Fruit fly (Drosophila melanogaster): ENCODE measurements around the gene for.

Gene for

DNA sequence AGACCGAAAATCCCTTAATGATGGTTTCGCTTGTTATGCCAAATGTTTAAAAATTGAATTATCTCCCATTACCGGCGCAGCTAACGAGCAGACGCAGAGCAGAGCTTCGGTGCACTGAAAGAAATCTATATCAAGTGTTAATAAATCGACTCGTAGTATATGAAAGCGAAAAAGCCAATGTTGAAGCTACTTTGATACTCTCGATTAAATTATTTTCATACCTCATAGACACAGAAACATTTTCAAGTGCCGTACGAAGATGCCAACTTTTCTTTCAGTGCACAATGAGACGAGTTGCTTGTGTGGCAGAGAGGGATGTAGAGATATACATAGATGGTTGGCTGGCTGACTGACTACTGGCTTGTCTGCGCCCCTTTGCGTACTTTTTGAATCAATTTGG lies 19.0 kb upstream of the for start (continued):
- TF ChIP-seq sc (optimal IDR thresholded peaks at IDR 0.05) (no peak), sc (GFP tag; optimal IDR thresholded peaks at IDR 0.05) (no peak), Dref (GFP tag; IDR thresholded peaks at IDR 0.05) (no peak), CG1647 (GFP tag; optimal IDR thresholded peaks at IDR 0.05) (no peak), abd-A (tag; optimal IDR thresholded peaks at IDR 0.05) (no peak), lab (GFP tag; optimal IDR thresholded peaks at IDR 0.05) (no peak), CG10267 (tag; optimal IDR thresholded peaks at IDR 0.05) (peak; percentile 26), CG9727 (GFP tag; optimal IDR thresholded peaks at IDR 0.05) (peak; percentile 18), dimm (GFP tag; IDR thresholded peaks at IDR 0.05) (no peak), scrt (GFP tag; optimal IDR thresholded peaks at IDR 0.05) (no peak), CG5180 (GFP tag; optimal IDR thresholded peaks at IDR 0.05) (no peak), nmo (GFP tag; optimal IDR thresholded peaks at IDR 0.05) (peak; percentile 44), ranshi (GFP tag; IDR thresholded peaks at IDR 0.05) (no peak), CG12659 (GFP tag; optimal IDR thresholded peaks at IDR 0.05) (no peak), h (optimal IDR thresholded peaks at IDR 0.05) (no peak), inv (GFP tag; IDR thresholded peaks at IDR 0.05; ENCODE audit: partially characterized antibody) (no peak), Jarid2 (GFP tag; optimal IDR thresholded peaks at IDR 0.05) (no peak), Ada2b (GFP tag; IDR thresholded peaks at IDR 0.05) (no peak), CG10321 (GFP tag; IDR thresholded peaks at IDR 0.05) (no peak), Bdp1 (GFP tag; optimal IDR thresholded peaks at IDR 0.05) (no peak), CG7987 (GFP tag; optimal IDR thresholded peaks at IDR 0.05) (no peak), CG12744 (GFP tag; optimal IDR thresholded peaks at IDR 0.05) (no peak), ham (GFP tag; IDR thresholded peaks at IDR 0.05) (no peak), CG13894 (tag; optimal IDR thresholded peaks at IDR 0.05) (no peak), pros (GFP tag; optimal IDR thresholded peaks at IDR 0.05) (no peak), hkb (optimal IDR thresholded peaks at IDR 0.05) (no peak), hkb (GFP tag; IDR thresholded peaks at IDR 0.05) (no peak), CG31224 (GFP tag; IDR thresholded peaks at IDR 0.05) (no peak), toy (GFP tag; IDR thresholded peaks at IDR 0.05) (no peak), CG4730 (GFP tag; IDR thresholded peaks at IDR 0.05) (no peak), mld (GFP tag; IDR thresholded peaks at IDR 0.05; ENCODE audit: partially characterized antibody) (no peak), pzg (GFP tag; optimal IDR thresholded peaks at IDR 0.05) (no peak), CG11456 (GFP tag; IDR thresholded peaks at IDR 0.05) (no peak), CG9609 (GFP tag; optimal IDR thresholded peaks at IDR 0.05) (no peak), CG34422 (GFP tag; IDR thresholded peaks at IDR 0.05) (no peak; the same call in 2 of the 3 replicates), Pdp1 (GFP tag; optimal IDR thresholded peaks at IDR 0.05) (peak; percentile 5), cas (GFP tag; IDR thresholded peaks at IDR 0.05) (no peak), CG34376 (GFP tag; optimal IDR thresholded peaks at IDR 0.05) (no peak), CG15514 (GFP tag; optimal IDR thresholded peaks at IDR 0.05) (no peak), CG4617 (GFP tag; optimal IDR thresholded peaks at IDR 0.05; ENCODE audit: borderline replicate concordance) (no peak), rib (GFP tag; IDR thresholded peaks at IDR 0.05) (no peak), dan (GFP tag; IDR thresholded peaks at IDR 0.05) (no peak), insv (GFP tag; optimal IDR thresholded peaks at IDR 0.05) (no peak), CG12071 (GFP tag; optimal IDR thresholded peaks at IDR 0.05) (no peak), tgo (GFP tag; IDR thresholded peaks at IDR 0.05) (no peak), CG15696 (tag; optimal IDR thresholded peaks at IDR 0.05) (peak; percentile 41), tio (GFP tag; optimal IDR thresholded peaks at IDR 0.05) (no peak), otp (GFP tag; IDR thresholded peaks at IDR 0.05) (0 out of 3 replicates have a peak, but pooled peaks have one; percentile 9), Rfx (GFP tag; IDR thresholded peaks at IDR 0.05) (no peak), CG5953 (GFP tag; IDR thresholded peaks at IDR 0.05) (no peak), Tbp (GFP tag; optimal IDR thresholded peaks at IDR 0.05) (no peak), pnt (GFP tag; optimal IDR thresholded peaks at IDR 0.05) (peak; percentile 28), CG7357 (GFP tag; IDR thresholded peaks at IDR 0.05) (peak; percentile 37; the same call in 1 of the 3 replicates)
